Fruit fly (Drosophila melanogaster) whole organism, embryonic: ENCODE results near the gene Papss.

Source experiments
- D19A ChIP-seq: fragments of 200-800 bp; optimal IDR thresholded peaks from 3 replicates; lab custom pipeline; 2019; ENCODE audit warnings: missing biosample characterization, mild to moderate bottlenecking, missing genetic modification characterization, moderate library complexity
- D19B ChIP-seq: fragments of 200-800 bp; sonication (Bioruptor generic); optimal IDR thresholded peaks from 2 replicates; lab custom pipeline; 2017; ENCODE audit warnings: missing biosample characterization, mild to moderate bottlenecking, missing genetic modification characterization

dm6 chr3L:19908201-19909127 is 63.4 kb downstream of the Papss start:
- no peak for TF ChIP-seq D19A
- no peak for TF ChIP-seq D19B (GFP tag; lab: Kevin White, UChicago)
